Fruit fly (Drosophila melanogaster) whole organism, embryonic: ENCODE results near the gene CG7328.

ENCODE experiments used
- Awh ChIP-seq: fragments of 200-800 bp; sonication (Bioruptor generic); IDR thresholded peaks from 2 replicates; pipeline ENCODE4, ENCODE4 v1.3.6; 2022; ENCODE audit warnings: missing biosample characterization, missing genetic modification characterization
- CG12744 ChIP-seq: fragments of 200-800 bp; sonication (Bioruptor generic); optimal IDR thresholded peaks from 2 replicates; lab custom pipeline; 2016; ENCODE audit warnings: missing biosample characterization, missing genetic modification characterization
- CG13287 ChIP-seq: fragments of 200-800 bp; sonication (Bioruptor generic); IDR thresholded peaks from 2 replicates; pipeline ENCODE4 v1.3.6; 2022; ENCODE audit warnings: missing biosample characterization, missing genetic modification characterization; ENCODE audit not compliant: partially characterized antibody
- CG1792 ChIP-seq: fragments of 200-800 bp; sonication (Bioruptor generic); optimal IDR thresholded peaks from 2 replicates; lab custom pipeline; 2016; ENCODE audit warnings: missing biosample characterization, missing genetic modification characterization
- CG2202 ChIP-seq: fragments of 200-800 bp; sonication (Bioruptor generic); optimal IDR thresholded peaks from 2 replicates; lab custom pipeline; 2018; ENCODE audit warnings: missing biosample characterization, mild to moderate bottlenecking, missing genetic modification characterization
- CG30431 ChIP-seq: fragments of 200-800 bp; sonication (Bioruptor generic); optimal IDR thresholded peaks from 2 replicates; lab custom pipeline; 2017; ENCODE audit warnings: missing biosample characterization, missing genetic modification characterization
- CG32772 ChIP-seq: fragments of 200-800 bp; sonication (Bioruptor generic); IDR thresholded peaks from 2 replicates; pipeline ENCODE4 v1.3.6; 2022; ENCODE audit warnings: missing biosample characterization, missing genetic modification characterization
- CG34224 ChIP-seq: fragments of 200-800 bp; sonication (Bioruptor generic); IDR thresholded peaks from 3 replicates; pipeline ENCODE4 v1.3.6; 2022; ENCODE audit warnings: missing biosample characterization, missing genetic modification characterization; ENCODE audit not compliant: partially characterized antibody
- CG6791 ChIP-seq: fragments of 200-800 bp; sonication (Bioruptor generic); IDR thresholded peaks from 3 replicates; pipeline ENCODE4 v1.3.6; 2022; ENCODE audit warnings: missing biosample characterization, missing genetic modification characterization; ENCODE audit not compliant: partially characterized antibody
- CG7928 ChIP-seq: fragments of 200-800 bp; sonication (Bioruptor generic); optimal IDR thresholded peaks from 2 replicates; lab custom pipeline; 2017; ENCODE audit warnings: missing biosample characterization, mild to moderate bottlenecking, missing genetic modification characterization
- CG7963 ChIP-seq: fragments of 200-800 bp; sonication (Bioruptor generic); IDR thresholded peaks from 3 replicates; pipeline ENCODE4 v1.3.6; 2022; ENCODE audit warnings: missing biosample characterization, missing genetic modification characterization; ENCODE audit not compliant: partially characterized antibody
- CG8089 ChIP-seq: fragments of 200-800 bp; sonication (Bioruptor generic); optimal IDR thresholded peaks from 3 replicates; lab custom pipeline; 2016; ENCODE audit warnings: missing biosample characterization, missing genetic modification characterization
- CG8478 ChIP-seq: fragments of >200 bp; optimal IDR thresholded peaks from 2 replicates; lab custom pipeline; 2018
- CG9727 ChIP-seq: fragments of 200-800 bp; sonication (Bioruptor generic); optimal IDR thresholded peaks from 3 replicates; lab custom pipeline; 2017; ENCODE audit warnings: missing biosample characterization, mild to moderate bottlenecking, missing genetic modification characterization
- Deaf1 ChIP-seq: fragments of 200-800 bp; optimal IDR thresholded peaks from 3 replicates; lab custom pipeline; 2019; ENCODE audit warnings: missing biosample characterization, mild to moderate bottlenecking, missing genetic modification characterization, moderate library complexity
- Dfd ChIP-seq, 2 experiments: fragments of >200 bp; optimal IDR thresholded peaks; 2 replicates each; lab custom pipeline; 2017; ENCODE audit warnings: missing biosample characterization in 2 of 2, missing genetic modification characterization in 2 of 2
- Dref ChIP-seq: fragments of 200-800 bp; sonication (Bioruptor generic); IDR thresholded peaks from 2 replicates; pipeline ENCODE4 v1.3.6; 2022; ENCODE audit warnings: missing biosample characterization, missing genetic modification characterization
- E2f2 ChIP-seq: fragments of 200-800 bp; sonication (Bioruptor generic); IDR thresholded peaks from 2 replicates; pipeline ENCODE4 v1.3.6; 2022; ENCODE audit warnings: missing biosample characterization, missing genetic modification characterization
- Eip74EF ChIP-seq, 2 experiments: fragments of 200-800 bp in 1 of 2; fragments of >200 bp in 1 of 2; sonication (Bioruptor generic) in 1 of 2; optimal IDR thresholded peaks; 2 replicates each; lab custom pipeline; 2017 to 2019; ENCODE audit warnings: missing biosample characterization in 2 of 2, missing genetic modification characterization in 2 of 2, mild to moderate bottlenecking in 1 of 2, moderate library complexity in 1 of 2
- Gsc ChIP-seq: fragments of 200-800 bp; sonication (Bioruptor generic); IDR thresholded peaks from 2 replicates; pipeline ENCODE4 v1.3.6; 2022; ENCODE audit warnings: missing biosample characterization, missing genetic modification characterization
- Med ChIP-seq: fragments of 200-800 bp; sonication (Bioruptor generic); peaks from one replicate; lab custom pipeline; 2016; ENCODE audit warnings: missing biosample characterization, missing genetic modification characterization, mild to moderate bottlenecking, inconsistent platforms, moderate library complexity
- Myb ChIP-seq: fragments of 200-800 bp; sonication (Bioruptor generic); optimal IDR thresholded peaks from 2 replicates; lab custom pipeline; 2016; ENCODE audit warnings: missing biosample characterization, missing genetic modification characterization
- PHDP ChIP-seq: fragments of 200-800 bp; sonication (Bioruptor generic); optimal IDR thresholded peaks from 3 replicates; lab custom pipeline; 2018; ENCODE audit warnings: missing biosample characterization, mild to moderate bottlenecking, missing genetic modification characterization, moderate library complexity
- Rfx ChIP-seq: fragments of 200-800 bp; sonication (Bioruptor generic); IDR thresholded peaks from 2 replicates; pipeline ENCODE4 v1.3.6; 2022; ENCODE audit warnings: missing biosample characterization, missing genetic modification characterization
- Sry-δ ChIP-seq: fragments of 200-800 bp; sonication (Bioruptor generic); optimal IDR thresholded peaks from 2 replicates; lab custom pipeline; 2016; ENCODE audit warnings: missing biosample characterization, missing genetic modification characterization
- YL-1 ChIP-seq: fragments of 200-800 bp; sonication (Bioruptor generic); optimal IDR thresholded peaks from 3 replicates; lab custom pipeline; 2017; ENCODE audit warnings: missing biosample characterization, mild to moderate bottlenecking, missing genetic modification characterization
- bab2 ChIP-seq: fragments of 200-800 bp; sonication (Bioruptor generic); optimal IDR thresholded peaks from 2 replicates; lab custom pipeline; 2016; ENCODE audit warnings: missing biosample characterization, missing genetic modification characterization
- cas ChIP-seq: fragments of 200-800 bp; sonication (Bioruptor generic); IDR thresholded peaks from 2 replicates; pipeline ENCODE4 v1.3.6; 2022; ENCODE audit warnings: missing biosample characterization, missing genetic modification characterization
- corto ChIP-seq: fragments of 200-800 bp; sonication (Bioruptor generic); optimal IDR thresholded peaks from 2 replicates; lab custom pipeline; 2016; ENCODE audit warnings: missing biosample characterization, mild to moderate bottlenecking, missing genetic modification characterization, moderate library complexity
- dan ChIP-seq: fragments of 200-800 bp; sonication (Bioruptor generic); IDR thresholded peaks from 2 replicates; pipeline ENCODE4 v1.3.6; 2022; ENCODE audit warnings: missing biosample characterization, missing genetic modification characterization
- danr ChIP-seq: fragments of 200-800 bp; sonication (Bioruptor generic); IDR thresholded peaks from 2 replicates; pipeline ENCODE4 v1.3.6; 2022; ENCODE audit warnings: missing biosample characterization, missing genetic modification characterization
- dpn ChIP-seq, 2 experiments: fragments of 200-800 bp; sonication (Bioruptor generic); optimal IDR thresholded peaks; 3 replicates each; lab custom pipeline; 2016; ENCODE audit warnings: missing biosample characterization in 2 of 2, missing genetic modification characterization in 2 of 2
- grau ChIP-seq: fragments of 200-800 bp; optimal IDR thresholded peaks from 3 replicates; lab custom pipeline; 2019; ENCODE audit warnings: missing biosample characterization, mild to moderate bottlenecking, missing genetic modification characterization, moderate library complexity
- gsb-n ChIP-seq: fragments of 200-800 bp; sonication (Bioruptor generic); optimal IDR thresholded peaks from 3 replicates; lab custom pipeline; 2018; ENCODE audit warnings: missing biosample characterization, mild to moderate bottlenecking, missing genetic modification characterization
- luna ChIP-seq: fragments of 200-800 bp; sonication (Bioruptor generic); optimal IDR thresholded peaks from 2 replicates; lab custom pipeline; 2016; ENCODE audit warnings: missing biosample characterization, missing genetic modification characterization
- maf-S ChIP-seq: fragments of 200-800 bp; sonication (Bioruptor generic); optimal IDR thresholded peaks from 2 replicates; lab custom pipeline; 2016; ENCODE audit warnings: missing biosample characterization, missing genetic modification characterization
- mld ChIP-seq: fragments of 200-800 bp; sonication (Bioruptor generic); IDR thresholded peaks from 3 replicates; pipeline ENCODE4 v1.3.6; 2022; ENCODE audit warnings: missing biosample characterization, missing genetic modification characterization; ENCODE audit not compliant: partially characterized antibody
- nau ChIP-seq: fragments of 200-800 bp; sonication (Bioruptor generic); optimal IDR thresholded peaks from 3 replicates; lab custom pipeline; 2017; ENCODE audit warnings: missing biosample characterization, mild to moderate bottlenecking, missing genetic modification characterization, missing genetic modification reagents
- p53 ChIP-seq: fragments of 200-800 bp; sonication (Bioruptor generic); optimal IDR thresholded peaks from 2 replicates; lab custom pipeline; 2016; ENCODE audit warnings: missing biosample characterization, missing genetic modification characterization
- salm ChIP-seq: fragments of 200-800 bp; sonication (Bioruptor generic); optimal IDR thresholded peaks from 2 replicates; lab custom pipeline; 2018; ENCODE audit warnings: missing biosample characterization, mild to moderate bottlenecking, missing genetic modification characterization
- sens ChIP-seq: fragments of 200-800 bp; sonication (Bioruptor generic); peaks from one replicate; lab custom pipeline; 2016; ENCODE audit warnings: missing biosample characterization, missing genetic modification characterization
- sqz ChIP-seq: fragments of 200-800 bp; sonication (Bioruptor generic); optimal IDR thresholded peaks from 3 replicates; lab custom pipeline; 2018; ENCODE audit warnings: missing biosample characterization, mild to moderate bottlenecking, missing genetic modification characterization
- sr ChIP-seq: fragments of 200-800 bp; sonication (Bioruptor generic); IDR thresholded peaks from 3 replicates; pipeline ENCODE4 v1.3.6; 2022; ENCODE audit warnings: missing biosample characterization, missing genetic modification characterization
- tgo ChIP-seq: fragments of 200-800 bp; sonication (Bioruptor generic); IDR thresholded peaks from 3 replicates; pipeline ENCODE4 v1.3.6; 2022; ENCODE audit warnings: missing biosample characterization, missing genetic modification characterization
- tna ChIP-seq: fragments of 200-800 bp; sonication (Bioruptor generic); IDR thresholded peaks from 2 replicates; pipeline ENCODE4 v1.3.6; 2022; ENCODE audit warnings: missing biosample characterization, missing genetic modification characterization; ENCODE audit not compliant: partially characterized antibody
- toy ChIP-seq: fragments of 200-800 bp; sonication (Bioruptor generic); IDR thresholded peaks from 2 replicates; pipeline ENCODE4 v1.3.6; 2022; ENCODE audit warnings: missing biosample characterization, missing genetic modification characterization
- trh ChIP-seq: fragments of 200-800 bp; sonication (Bioruptor generic); optimal IDR thresholded peaks from 2 replicates; lab custom pipeline; 2016; ENCODE audit warnings: missing biosample characterization, missing genetic modification characterization
- vnd ChIP-seq: fragments of 200-800 bp; sonication (Bioruptor generic); IDR thresholded peaks from 3 replicates; pipeline ENCODE4 v1.3.6; 2022; ENCODE audit warnings: missing biosample characterization, missing genetic modification characterization; ENCODE audit not compliant: partially characterized antibody
- vvl ChIP-seq: fragments of 200-800 bp; sonication (Bioruptor generic); IDR thresholded peaks from 2 replicates; pipeline ENCODE4 v1.3.6; 2022; ENCODE audit warnings: missing biosample characterization, missing genetic modification characterization
- zen ChIP-seq: fragments of 200-800 bp; sonication (Bioruptor generic); optimal IDR thresholded peaks from 3 replicates; lab custom pipeline; 2018; ENCODE audit warnings: missing biosample characterization, mild to moderate bottlenecking, missing genetic modification characterization, moderate library complexity
- zf30C ChIP-seq: fragments of 200-800 bp; sonication (Bioruptor generic); optimal IDR thresholded peaks from 3 replicates; lab custom pipeline; 2018; ENCODE audit warnings: missing biosample characterization, mild to moderate bottlenecking, missing genetic modification characterization

CG7328 gene

dm6 chr3L:20140589-20141207 is at the start of gene CG7328 (continued):
- TF ChIP-seq PHDP, result no peak
- peak; percentile 71 for TF ChIP-seq Rfx (GFP tag; lab: Robert Waterston, UW)
- no peak for TF ChIP-seq Sry-δ (GFP tag; lab: Kevin White, UChicago)
- TF ChIP-seq sens (GFP tag; lab: Kevin White, UChicago), result peak; percentile 95
- no peak for TF ChIP-seq CG1792
- no peak for TF ChIP-seq salm (tag; lab: Kevin White, UChicago)
- TF ChIP-seq CG9727, result no peak
- TF ChIP-seq Eip74EF (GFP tag; optimal IDR thresholded peaks at IDR 0.05; lab: Kevin White, UChicago), result no peak
- TF ChIP-seq zen, result no peak
- peak; percentile 23 to 43 for TF ChIP-seq dpn (GFP tag; optimal IDR thresholded peaks at IDR 0.05; lab: Kevin White, UChicago)
- TF ChIP-seq tgo (GFP tag; lab: Robert Waterston, UW), result peak; percentile 49; the same call in 1 of the 3 replicates
- TF ChIP-seq CG34224 (GFP tag; lab: Robert Waterston, UW), result no peak
- no peak for TF ChIP-seq vvl
- TF ChIP-seq corto (GFP tag; lab: Kevin White, UChicago), result no peak
- TF ChIP-seq luna (GFP tag; lab: Kevin White, UChicago), result no peak
- peak; percentile 88 for TF ChIP-seq Med (GFP tag; lab: Kevin White, UChicago)
- no peak for TF ChIP-seq p53 (GFP tag; lab: Kevin White, UChicago)
- no peak for TF ChIP-seq CG6791 (GFP tag; lab: Robert Waterston, UW)
- TF ChIP-seq CG32772, result 0 out of 2 replicates have a peak, but pooled peaks have one; percentile 31
- TF ChIP-seq dan (GFP tag; lab: Robert Waterston, UW), result no peak
- TF ChIP-seq Awh (GFP tag; lab: Robert Waterston, UW), result no peak
- TF ChIP-seq CG12744 (GFP tag; lab: Kevin White, UChicago), result no peak
- TF ChIP-seq CG13287 (GFP tag; lab: Robert Waterston, UW), result no peak
- no peak for TF ChIP-seq CG30431 (GFP tag; lab: Kevin White, UChicago)
- no peak for TF ChIP-seq Dref (GFP tag; lab: Robert Waterston, UW)
- no peak for TF ChIP-seq tna (GFP tag; lab: Robert Waterston, UW)
- peak; percentile 41 for TF ChIP-seq bab2 (GFP tag; lab: Kevin White, UChicago)
- TF ChIP-seq vnd (GFP tag; lab: Robert Waterston, UW), result no peak
- TF ChIP-seq maf-S (GFP tag; lab: Kevin White, UChicago), result peak; percentile 18
- no peak for TF ChIP-seq Dfd (GFP tag; optimal IDR thresholded peaks at IDR 0.05; lab: Kevin White, UChicago)
- TF ChIP-seq Deaf1 (tag; lab: Kevin White, UChicago), result no peak
- TF ChIP-seq zf30C (GFP tag; lab: Kevin White, UChicago), result no peak
- peak; percentile 98 for TF ChIP-seq grau (tag; lab: Kevin White, UChicago)
- TF ChIP-seq sr (GFP tag; lab: Robert Waterston, UW), result no peak
- no peak for TF ChIP-seq CG7928 (GFP tag; lab: Kevin White, UChicago)
- no peak for TF ChIP-seq mld (GFP tag; lab: Robert Waterston, UW)
- no peak for TF ChIP-seq cas (GFP tag; lab: Robert Waterston, UW)
- no peak for TF ChIP-seq CG7963 (GFP tag; lab: Robert Waterston, UW)
- TF ChIP-seq trh (GFP tag; lab: Kevin White, UChicago), result no peak
- no peak for TF ChIP-seq danr (GFP tag; lab: Robert Waterston, UW)
- no peak for TF ChIP-seq CG2202 (tag; lab: Kevin White, UChicago)
- no peak; the same call in 1 of the 2 replicates for TF ChIP-seq E2f2 (GFP tag; lab: Robert Waterston, UW)
- no peak for TF ChIP-seq Myb (GFP tag; lab: Kevin White, UChicago)
- no peak for TF ChIP-seq CG8478 (lab: Kevin White, UChicago)
- TF ChIP-seq gsb-n (tag; lab: Kevin White, UChicago), result no peak
- TF ChIP-seq CG8089 (GFP tag; lab: Kevin White, UChicago), result no peak
- no peak for TF ChIP-seq nau (GFP tag; lab: Kevin White, UChicago)
- TF ChIP-seq Gsc, result no peak
- no peak for TF ChIP-seq YL-1 (GFP tag; lab: Kevin White, UChicago)
- 0 out of 2 replicates have a peak, but pooled peaks have one; percentile 17 for TF ChIP-seq toy
- TF ChIP-seq sqz (GFP tag; lab: Kevin White, UChicago), result no peak
